Fruit fly (Drosophila melanogaster): ENCODE measurements around the gene Rab9.

Rab9 gene

DNA sequence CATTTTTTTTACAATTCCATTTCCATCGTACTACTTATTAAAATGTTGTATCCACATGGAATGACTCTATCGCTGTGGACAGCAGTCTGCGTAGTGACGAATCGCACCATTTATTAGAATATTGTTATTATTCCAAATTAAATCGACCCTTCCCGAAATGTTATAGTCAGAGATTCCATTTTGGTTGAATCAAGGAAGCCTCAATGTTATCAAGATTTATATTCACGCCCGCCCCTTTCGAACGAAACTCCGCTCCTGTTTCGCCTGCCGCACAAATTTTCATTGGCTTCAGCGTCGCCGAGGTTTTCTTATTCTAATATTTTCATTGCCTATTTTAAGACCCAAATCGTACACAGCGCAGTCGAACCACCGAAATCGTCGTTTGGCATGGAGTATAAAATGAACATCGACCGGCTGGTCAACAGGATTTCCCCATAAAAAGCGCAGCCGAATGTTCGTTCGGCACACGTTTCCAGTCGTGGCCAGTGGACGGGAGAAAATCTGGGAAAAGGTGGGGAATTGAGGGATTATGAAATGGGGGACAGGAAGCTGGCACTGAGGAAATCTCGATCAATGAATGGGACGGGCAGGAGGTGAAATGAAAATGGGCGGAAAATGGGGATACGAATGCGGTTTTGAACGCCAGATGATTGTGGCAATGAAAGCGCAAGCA is 26.6 kb upstream of the Rab9 start:
- no peak for TF ChIP-seq EcR (GFP tag; optimal IDR thresholded peaks at IDR 0.05)
- TF ChIP-seq CG4496 (GFP tag; IDR thresholded peaks at IDR 0.05), result no peak
- no peak for TF ChIP-seq D1 (tag; optimal IDR thresholded peaks at IDR 0.05)
- no peak for TF ChIP-seq Pif1B (GFP tag; optimal IDR thresholded peaks at IDR 0.05)
- TF ChIP-seq Pif1A (GFP tag; optimal IDR thresholded peaks at IDR 0.05), result no peak
- TF ChIP-seq CG9948 (tag; optimal IDR thresholded peaks at IDR 0.05), result no peak
- TF ChIP-seq Ets98B (GFP tag; IDR thresholded peaks at IDR 0.05), result no peak
- TF ChIP-seq Snoo (tag; optimal IDR thresholded peaks at IDR 0.05), result no peak
- no peak for TF ChIP-seq CG32121 (GFP tag; IDR thresholded peaks at IDR 0.05)
- TF ChIP-seq CG8301 (tag; optimal IDR thresholded peaks at IDR 0.05), result no peak
- no peak for TF ChIP-seq CG17806 (tag; optimal IDR thresholded peaks at IDR 0.05)
- no peak for TF ChIP-seq CG14655 (GFP tag; optimal IDR thresholded peaks at IDR 0.05)
- TF ChIP-seq CG34367 (tag; optimal IDR thresholded peaks at IDR 0.05), result no peak
- TF ChIP-seq CG8159 (tag; optimal IDR thresholded peaks at IDR 0.05), result no peak
- TF ChIP-seq gl (tag; optimal IDR thresholded peaks at IDR 0.05), result no peak
- no peak for TF ChIP-seq CG15710 (tag; optimal IDR thresholded peaks at IDR 0.05)
- no peak for TF ChIP-seq CG12605 (GFP tag; IDR thresholded peaks at IDR 0.05)
- no peak for TF ChIP-seq CG10348 (GFP tag; IDR thresholded peaks at IDR 0.05)
- TF ChIP-seq fd96Ca (GFP tag; IDR thresholded peaks at IDR 0.05), result no peak

DNA sequence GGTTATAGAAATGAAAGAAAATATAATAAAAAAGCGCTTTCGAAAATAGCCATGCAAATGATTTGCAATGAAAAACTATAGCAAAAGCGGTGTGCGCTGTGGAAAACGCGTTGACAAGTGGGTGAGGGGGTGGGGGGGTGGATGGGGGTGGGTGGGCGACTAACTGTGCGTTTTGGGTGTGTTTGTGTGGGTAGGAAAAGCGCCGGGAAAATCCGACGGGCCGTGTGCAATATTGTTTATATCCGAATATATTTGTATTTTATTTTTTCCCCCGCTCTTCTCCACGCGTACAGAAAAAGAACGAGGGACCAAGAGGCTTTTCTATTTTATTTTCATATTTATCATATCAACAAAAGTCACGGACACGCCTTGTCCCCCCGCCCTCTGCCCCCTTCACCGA is 26.0 kb upstream of the Rab9 start:
- TF ChIP-seq CG14655 (GFP tag; optimal IDR thresholded peaks at IDR 0.05), result no peak
- TF ChIP-seq fd96Ca (GFP tag; IDR thresholded peaks at IDR 0.05), result no peak
- no peak for TF ChIP-seq CG15710 (tag; optimal IDR thresholded peaks at IDR 0.05)
- TF ChIP-seq EcR (GFP tag; optimal IDR thresholded peaks at IDR 0.05), result no peak

DNA sequence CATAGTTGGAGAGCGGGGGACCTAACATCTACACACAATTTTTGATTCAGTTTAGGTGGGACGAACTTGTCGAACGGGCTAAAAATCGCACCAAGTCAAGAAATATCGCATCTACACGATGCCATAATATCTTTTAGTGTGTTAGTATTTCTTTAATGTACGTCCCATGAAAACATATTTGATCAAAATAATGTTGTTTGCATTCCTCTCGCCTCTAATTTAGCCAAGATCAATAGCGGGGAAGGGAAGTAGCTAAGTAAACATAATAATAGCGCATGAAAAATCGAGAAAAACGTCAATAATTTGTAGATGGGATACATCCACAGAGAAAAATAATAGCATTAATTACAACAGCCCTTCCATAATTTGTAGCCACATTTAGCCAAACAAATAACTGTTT is 20.4 kb upstream of the Rab9 start:
- TF ChIP-seq CG14655 (GFP tag; optimal IDR thresholded peaks at IDR 0.05) (no peak), CG32121 (GFP tag; IDR thresholded peaks at IDR 0.05) (no peak), CG8159 (tag; optimal IDR thresholded peaks at IDR 0.05) (no peak), Pif1A (GFP tag; optimal IDR thresholded peaks at IDR 0.05) (no peak), D1 (tag; optimal IDR thresholded peaks at IDR 0.05) (no peak), rn (GFP tag; IDR thresholded peaks at IDR 0.05) (no peak), Ets98B (GFP tag; IDR thresholded peaks at IDR 0.05) (no peak), CG13204 (GFP tag; optimal IDR thresholded peaks at IDR 0.05) (no peak), CG8301 (tag; optimal IDR thresholded peaks at IDR 0.05) (no peak), gl (tag; optimal IDR thresholded peaks at IDR 0.05) (no peak), CG9948 (tag; optimal IDR thresholded peaks at IDR 0.05) (no peak), Snoo (tag; optimal IDR thresholded peaks at IDR 0.05) (no peak), CG15710 (tag; optimal IDR thresholded peaks at IDR 0.05) (no peak), CG10348 (GFP tag; IDR thresholded peaks at IDR 0.05) (no peak), CG17806 (tag; optimal IDR thresholded peaks at IDR 0.05) (no peak), CG4496 (GFP tag; IDR thresholded peaks at IDR 0.05) (no peak), EcR (GFP tag; optimal IDR thresholded peaks at IDR 0.05) (no peak)

dm6 chr2L:19413118-19413893 is 19.1 kb upstream of the Rab9 start:
- TF ChIP-seq CG12605 (GFP tag; IDR thresholded peaks at IDR 0.05), result no peak
- TF ChIP-seq fd96Ca (GFP tag; IDR thresholded peaks at IDR 0.05), result no peak
- TF ChIP-seq CG8159 (tag; optimal IDR thresholded peaks at IDR 0.05), result no peak
- no peak for TF ChIP-seq CG17806 (tag; optimal IDR thresholded peaks at IDR 0.05)
- no peak for TF ChIP-seq CG32121 (GFP tag; IDR thresholded peaks at IDR 0.05)
- TF ChIP-seq CG13204 (GFP tag; optimal IDR thresholded peaks at IDR 0.05), result no peak
- TF ChIP-seq D1 (tag; optimal IDR thresholded peaks at IDR 0.05), result no peak
- TF ChIP-seq CG34367 (tag; optimal IDR thresholded peaks at IDR 0.05), result no peak

DNA sequence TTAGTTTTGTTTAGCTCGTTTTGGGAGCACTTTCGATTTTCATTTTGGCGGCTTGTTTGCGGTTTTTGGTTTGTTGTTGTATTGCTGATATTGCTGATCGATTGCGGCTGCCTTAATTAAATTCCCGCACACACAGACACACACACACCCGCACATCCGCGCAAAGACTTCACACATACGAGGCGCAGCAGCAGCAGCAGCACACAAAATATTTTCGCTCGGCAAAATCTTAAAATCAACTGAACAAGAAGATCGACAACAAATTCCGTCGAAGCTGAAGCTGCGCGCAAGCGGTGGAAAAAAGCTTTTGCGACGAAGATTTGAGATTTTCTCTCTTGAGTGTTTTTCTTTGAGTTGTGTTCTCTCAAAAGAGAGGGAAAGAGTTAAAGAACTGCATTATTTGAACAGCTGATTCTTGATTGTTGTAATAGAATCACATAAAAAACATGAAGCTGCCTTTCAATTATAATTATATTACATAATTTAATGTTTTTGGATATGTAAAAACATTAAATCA is 18.1 kb upstream of the Rab9 start:
- TF ChIP-seq CG15710 (tag; optimal IDR thresholded peaks at IDR 0.05) (no peak), Pif1B (GFP tag; optimal IDR thresholded peaks at IDR 0.05) (no peak), D1 (tag; optimal IDR thresholded peaks at IDR 0.05) (no peak), Pif1A (GFP tag; optimal IDR thresholded peaks at IDR 0.05) (no peak), Ets98B (GFP tag; IDR thresholded peaks at IDR 0.05) (no peak), CG9948 (tag; optimal IDR thresholded peaks at IDR 0.05) (no peak), EcR (GFP tag; optimal IDR thresholded peaks at IDR 0.05) (no peak), Snoo (tag; optimal IDR thresholded peaks at IDR 0.05) (no peak), gl (tag; optimal IDR thresholded peaks at IDR 0.05) (no peak), CG17806 (tag; optimal IDR thresholded peaks at IDR 0.05) (no peak), rn (GFP tag; IDR thresholded peaks at IDR 0.05) (no peak), CG32121 (GFP tag; IDR thresholded peaks at IDR 0.05) (peak; percentile 47; the same call in 1 of the 2 replicates), CG8301 (tag; optimal IDR thresholded peaks at IDR 0.05) (no peak), CG14655 (GFP tag; optimal IDR thresholded peaks at IDR 0.05) (no peak), CG10348 (GFP tag; IDR thresholded peaks at IDR 0.05) (no peak), CG12605 (GFP tag; IDR thresholded peaks at IDR 0.05) (0 out of 2 replicates have a peak, but pooled peaks have one; percentile 31), CG13204 (GFP tag; optimal IDR thresholded peaks at IDR 0.05) (peak; percentile 10), CG4496 (GFP tag; IDR thresholded peaks at IDR 0.05) (peak; percentile 15; the same call in 1 of the 3 replicates), CG34367 (tag; optimal IDR thresholded peaks at IDR 0.05) (no peak), fd96Ca (GFP tag; IDR thresholded peaks at IDR 0.05) (no peak), CG8159 (tag; optimal IDR thresholded peaks at IDR 0.05) (no peak)

All from whole organism, pupa.